Worm (Caenorhabditis elegans) whole organism, L4/young adult: ENCODE data around the gene K09E9.4.

Experiments
- W03F9.2 ChIP-seq: fragments of 150-350 bp; optimal IDR thresholded peaks from 2 replicates; lab custom pipeline; 2014; ENCODE audit warnings: missing biosample characterization, missing genetic modification characterization
- dao-5 ChIP-seq: sonication (generic microtip); optimal IDR thresholded peaks from 2 replicates; lab custom pipeline; 2016; ENCODE audit warnings: missing genotype, missing genetic modification characterization, moderate library complexity, missing compliant biosample characterization
- him-1 ChIP-seq: sonication (generic microtip); optimal IDR thresholded peaks from 2 replicates; lab custom pipeline; 2016; ENCODE audit warnings: missing genotype, missing genetic modification reagents, missing genetic modification characterization, missing compliant biosample characterization

K09E9.4 gene

DNA sequence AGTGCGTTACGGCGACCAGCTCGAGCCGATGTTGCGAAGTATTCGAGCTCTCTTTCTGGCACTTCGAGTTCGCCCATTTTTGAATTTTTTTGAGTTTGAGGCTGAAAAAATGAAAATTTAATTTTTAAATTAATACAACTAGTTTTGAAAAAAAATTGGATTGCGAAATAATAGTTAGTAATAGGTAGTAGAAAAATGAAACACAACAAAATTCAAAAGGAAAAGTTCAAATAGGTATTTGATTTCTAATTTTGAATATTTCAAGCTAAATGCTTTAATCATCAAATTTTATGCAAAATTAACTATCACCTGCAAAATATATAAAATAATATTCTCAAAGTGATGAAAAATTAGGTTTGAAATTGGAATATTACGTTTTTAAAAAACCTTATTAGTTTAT, at the start of gene K09E9.4:
Gene K09E9.4, minus strand, starts transcription at position 101 of the 400 bp plus-strand sequence.
- TF ChIP-seq him-1 (no peak), dao-5 (tag; lab: Kevin White, UChicago) (no peak), W03F9.2 (tag; lab: Kevin White, UChicago) (no peak)

DNA sequence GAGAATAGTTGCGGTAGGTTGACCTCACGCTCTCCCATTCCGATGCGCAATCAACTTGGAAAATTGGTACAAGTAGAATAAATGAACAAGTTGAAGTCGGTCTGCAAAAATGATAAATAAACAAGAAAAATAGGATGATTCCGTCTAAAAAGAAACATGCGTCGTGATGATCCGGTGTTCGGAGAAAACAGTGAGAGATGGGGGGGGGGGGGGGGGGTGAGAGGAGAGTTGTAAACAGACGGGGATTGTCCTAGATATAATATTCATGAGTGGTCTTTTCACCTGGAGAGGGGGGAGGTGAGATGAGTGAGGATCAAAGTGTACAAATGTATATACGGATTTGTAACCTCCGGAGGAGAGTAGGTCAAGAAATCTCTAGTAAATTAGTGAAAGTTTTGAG, 45.4 kb upstream of the K09E9.4 start, which contains the start of gene F59D12.2:
Gene F59D12.2, minus strand, starts transcription at position 101 of the 400 bp plus-strand sequence.
- TF ChIP-seq W03F9.2 (tag; lab: Kevin White, UChicago) (no peak), dao-5 (tag; lab: Kevin White, UChicago) (no peak), him-1 (no peak)

DNA sequence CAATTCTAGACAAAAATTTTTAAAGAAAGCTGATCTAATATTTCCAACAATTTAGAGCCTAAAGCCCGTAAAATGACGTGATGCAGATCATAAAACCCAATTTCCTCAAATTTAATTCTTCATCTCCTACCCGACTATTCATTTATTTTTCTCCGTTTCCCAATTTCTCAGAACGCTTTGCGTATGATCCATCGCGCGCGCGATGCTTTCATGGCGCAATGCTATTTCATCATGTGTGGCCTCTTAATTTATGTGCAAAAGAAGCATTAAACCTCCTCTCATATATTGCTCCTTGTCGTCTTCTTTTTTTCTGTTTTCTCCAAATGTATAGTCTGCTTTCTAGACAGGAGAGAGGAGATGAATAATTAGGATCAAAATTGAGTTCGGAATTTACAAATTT, 38.5 kb upstream of the K09E9.4 start:
- no peak for TF ChIP-seq W03F9.2 (tag; lab: Kevin White, UChicago)
- no peak for TF ChIP-seq dao-5 (tag; lab: Kevin White, UChicago)
- no peak for TF ChIP-seq him-1

DNA sequence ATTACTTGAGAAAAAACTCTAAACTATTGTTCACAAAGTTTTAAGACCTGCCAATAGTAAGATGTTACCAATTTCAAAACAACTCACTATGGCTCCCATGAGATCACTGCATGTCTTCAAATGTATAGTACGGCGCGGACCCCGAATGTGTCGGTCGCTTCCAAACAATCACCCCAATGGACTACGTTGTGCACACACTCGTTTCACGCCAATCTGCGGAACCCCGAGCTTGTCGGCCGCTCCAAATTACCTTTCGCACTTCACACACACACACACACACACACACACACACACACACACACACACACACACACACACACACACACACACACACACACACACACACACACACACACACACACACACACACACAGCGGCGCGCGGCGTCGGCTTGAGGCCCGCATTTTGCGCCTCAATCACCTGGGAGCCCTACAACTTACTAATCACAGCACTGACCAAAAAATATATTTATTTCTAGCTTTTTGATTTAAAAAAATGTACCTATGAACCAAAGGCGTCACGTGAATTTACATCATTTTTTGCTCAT, 37.9 kb upstream of the K09E9.4 start:
- TF ChIP-seq dao-5 (tag; lab: Kevin White, UChicago) (no peak), W03F9.2 (tag; lab: Kevin White, UChicago) (no peak), him-1 (no peak)

DNA sequence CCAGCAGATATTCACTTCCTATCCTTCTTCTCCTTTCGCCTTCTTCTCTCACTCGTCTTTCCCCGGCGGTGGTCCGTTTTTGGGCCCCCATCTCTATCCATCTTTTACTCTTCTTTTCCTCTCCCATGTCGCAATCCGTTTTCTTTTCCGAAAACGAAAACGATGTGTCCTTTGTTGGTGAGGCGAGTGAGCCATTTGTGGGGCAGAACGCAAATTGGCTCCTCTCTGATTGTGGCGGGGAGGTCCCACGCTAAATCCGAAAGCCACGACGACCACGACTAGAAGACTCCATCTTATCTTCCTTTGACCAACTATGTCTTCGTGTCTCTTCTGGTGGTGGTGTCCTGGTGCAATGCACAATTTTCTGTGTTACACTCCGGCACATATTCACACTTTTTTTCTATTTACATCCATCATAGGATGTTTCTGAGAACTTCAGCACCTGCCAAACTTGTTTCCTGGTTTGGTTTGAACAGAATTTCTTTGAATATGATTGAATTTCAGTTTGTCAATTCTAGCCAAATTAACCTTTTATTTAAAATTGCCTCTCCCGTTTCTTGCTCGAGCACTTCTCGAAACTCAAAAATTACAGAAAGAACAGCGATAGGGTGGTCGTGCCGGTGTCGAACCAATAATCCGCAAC, 36.0 kb upstream of the K09E9.4 start, which contains the start of gene pcdr-1:
Gene pcdr-1, plus strand, starts transcription at position 593 of the 643 bp plus-strand sequence.
- no peak for TF ChIP-seq him-1
- no peak for TF ChIP-seq dao-5 (tag; lab: Kevin White, UChicago)
- TF ChIP-seq W03F9.2 (tag; lab: Kevin White, UChicago), result no peak

DNA sequence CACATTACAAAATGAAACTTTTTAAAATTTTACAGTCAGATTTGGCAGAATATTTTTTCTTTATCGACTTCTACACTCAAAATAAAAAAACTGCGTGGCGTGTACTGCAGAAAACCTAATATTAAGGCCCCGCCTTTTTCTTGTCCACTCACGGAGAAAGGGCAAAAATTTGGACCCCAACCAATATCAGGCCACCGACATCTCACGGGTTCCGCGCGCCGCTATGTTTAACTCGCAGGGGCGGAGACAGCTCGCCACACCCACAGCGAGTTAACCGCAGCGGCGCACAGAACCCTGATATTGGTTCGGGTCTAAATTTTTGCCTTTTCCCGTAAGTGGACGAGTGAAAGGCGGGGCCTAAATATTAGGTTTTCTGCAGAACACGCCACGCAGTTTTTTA, 33.5 kb upstream of the K09E9.4 start:
- TF ChIP-seq dao-5 (tag; lab: Kevin White, UChicago), result no peak
- no peak for TF ChIP-seq him-1
- no peak for TF ChIP-seq W03F9.2 (tag; lab: Kevin White, UChicago)

DNA sequence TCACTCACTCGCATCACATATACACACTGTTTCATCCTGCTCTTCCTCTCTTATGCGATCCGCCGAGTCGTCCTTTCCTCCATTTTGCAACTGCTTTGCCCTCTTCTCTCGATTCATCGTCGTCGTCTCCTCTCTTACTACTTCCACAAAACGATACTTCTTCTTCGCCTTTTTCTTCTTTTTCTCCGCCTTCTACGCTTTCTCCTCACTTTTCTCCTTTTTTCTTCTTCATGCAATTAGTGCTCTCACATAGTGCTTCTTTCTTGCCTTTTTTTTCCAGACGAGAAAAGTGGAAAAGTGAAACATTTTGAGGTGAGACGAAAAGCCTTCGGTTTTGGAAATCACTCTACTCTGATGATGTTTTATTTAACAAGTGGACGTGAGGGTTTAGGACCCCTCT, 29.3 kb upstream of the K09E9.4 start:
- no peak for TF ChIP-seq W03F9.2 (tag; lab: Kevin White, UChicago)
- TF ChIP-seq him-1, result no peak

DNA sequence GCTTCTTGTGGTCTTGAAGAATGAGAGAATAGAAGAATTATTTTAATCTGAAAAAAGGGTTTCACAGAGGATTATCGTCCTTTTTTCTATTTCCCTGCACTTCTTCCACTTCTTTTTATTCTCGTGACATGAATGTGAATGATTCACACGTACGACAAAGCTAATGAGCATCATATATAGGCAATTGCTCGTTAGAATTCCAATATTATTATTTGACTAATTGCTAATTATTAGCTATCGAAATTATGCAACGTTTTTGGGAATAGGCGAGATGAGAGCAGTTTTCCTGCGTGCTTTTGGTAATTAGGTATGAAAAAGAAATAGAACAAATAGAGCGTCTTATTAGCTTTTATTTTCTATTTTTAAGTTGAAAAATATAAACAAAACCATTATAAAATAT, 27.5 kb upstream of the K09E9.4 start:
- TF ChIP-seq him-1 (no peak), dao-5 (tag; lab: Kevin White, UChicago) (no peak), W03F9.2 (tag; lab: Kevin White, UChicago) (no peak)

DNA sequence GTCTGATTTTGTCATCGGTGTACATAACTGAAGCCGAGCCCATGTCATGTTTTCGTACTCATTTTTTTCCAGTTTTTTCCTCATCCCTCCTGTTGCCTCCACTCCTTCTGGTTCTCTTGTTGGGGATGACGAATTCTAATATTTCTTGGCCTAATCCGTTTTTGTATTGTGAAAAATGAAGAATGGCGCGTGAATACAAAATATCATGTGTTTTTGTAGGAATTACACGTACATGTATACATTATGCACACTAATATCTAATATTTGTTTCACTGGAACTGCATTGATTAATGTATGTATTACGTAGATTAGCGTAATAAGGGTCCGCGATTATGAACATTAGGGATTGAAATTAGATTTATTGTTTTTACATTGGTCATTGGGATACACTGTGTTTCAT, 25.4 kb upstream of the K09E9.4 start:
- TF ChIP-seq him-1 (no peak), W03F9.2 (tag; lab: Kevin White, UChicago) (no peak), dao-5 (tag; lab: Kevin White, UChicago) (no peak)

DNA sequence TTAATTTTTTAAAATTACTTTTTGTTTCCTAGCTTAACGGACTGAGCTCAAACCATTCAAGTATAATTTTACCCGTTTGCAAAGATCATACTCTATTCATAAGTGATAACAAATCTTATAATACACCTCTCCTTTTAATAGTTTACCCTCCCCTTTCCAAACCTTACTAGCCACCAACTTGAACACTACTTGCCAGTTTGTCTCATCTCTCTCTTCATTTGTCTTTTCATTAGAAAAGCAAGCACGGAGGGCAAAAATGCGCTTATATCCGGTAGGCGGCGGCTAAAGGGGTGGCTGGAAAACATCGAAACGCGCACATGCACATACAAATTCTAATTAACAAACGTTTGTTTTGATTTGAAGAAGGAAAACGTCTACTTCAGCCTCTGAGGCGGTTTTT, 24.7 kb upstream of the K09E9.4 start:
- TF ChIP-seq dao-5 (tag; lab: Kevin White, UChicago) (no peak), him-1 (no peak), W03F9.2 (tag; lab: Kevin White, UChicago) (no peak)

DNA sequence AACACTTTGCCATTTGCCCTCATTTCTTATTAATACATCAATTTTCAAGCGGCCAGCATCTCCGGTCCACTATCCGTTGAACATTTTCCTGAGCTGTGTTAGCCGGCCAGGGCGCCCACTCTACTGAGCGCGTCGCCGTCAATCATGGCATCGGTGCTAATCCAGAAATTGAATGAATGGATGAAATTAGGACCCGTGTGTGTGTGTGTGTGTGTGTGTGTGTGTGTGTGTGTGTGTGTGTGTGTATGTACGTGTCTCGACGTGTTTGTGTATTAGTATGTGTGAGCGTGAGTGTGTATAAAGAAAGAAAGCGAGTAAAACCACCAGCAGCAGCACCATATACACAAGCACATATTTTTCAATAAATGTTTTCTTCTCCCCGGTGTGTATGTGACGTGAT, 23.0 kb upstream of the K09E9.4 start:
- TF ChIP-seq dao-5 (tag; lab: Kevin White, UChicago) (no peak), him-1 (no peak), W03F9.2 (tag; lab: Kevin White, UChicago) (no peak)

DNA sequence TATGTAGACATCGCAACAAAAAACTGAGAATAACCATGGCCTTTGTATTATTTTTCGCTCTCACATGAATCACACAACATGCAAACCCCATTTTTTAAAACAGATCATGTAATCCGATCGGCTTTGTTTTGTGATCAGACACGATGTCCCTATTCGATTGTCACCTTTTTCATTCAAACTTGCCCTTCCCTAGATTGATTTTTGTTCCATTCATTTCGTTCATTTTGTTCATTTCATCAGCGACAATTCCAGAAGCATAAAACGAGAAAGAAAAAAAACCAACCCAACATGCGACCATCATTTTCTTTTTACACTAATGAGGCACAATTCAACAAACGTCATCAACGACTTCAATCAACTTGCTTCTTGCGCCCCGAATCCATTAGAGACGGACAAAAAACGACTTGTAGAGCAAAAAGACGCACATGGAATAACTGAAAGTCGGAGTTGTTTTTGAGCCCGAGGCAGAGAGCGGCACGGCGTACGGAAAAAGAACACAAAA, 20.7 kb upstream of the K09E9.4 start, which contains the start of gene F59D12.3:
Gene F59D12.3, minus strand, starts transcription at position 51 of the 502 bp plus-strand sequence.
- TF ChIP-seq him-1 (no peak), dao-5 (tag; lab: Kevin White, UChicago) (no peak), W03F9.2 (tag; lab: Kevin White, UChicago) (no peak)

DNA sequence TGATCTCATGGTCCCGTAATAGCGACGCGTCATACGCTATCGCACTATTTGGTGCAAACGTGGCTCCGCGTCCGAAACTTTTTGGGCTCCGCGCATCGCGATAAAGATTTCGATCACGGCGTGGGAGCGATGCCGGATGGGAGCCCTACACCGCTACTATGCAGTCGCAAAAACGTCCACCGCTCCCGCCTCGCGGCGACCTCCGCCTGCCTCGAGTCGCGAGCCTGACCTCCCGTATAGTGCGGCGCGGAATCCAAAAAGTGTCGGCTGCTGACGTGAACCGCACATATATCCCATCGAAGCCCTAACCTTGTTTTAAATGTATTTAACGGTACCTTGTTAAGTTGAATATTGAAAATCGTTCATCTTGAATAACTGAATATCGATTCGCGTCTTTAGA, 20.2 kb upstream of the K09E9.4 start:
- TF ChIP-seq dao-5 (tag; lab: Kevin White, UChicago), result no peak
- TF ChIP-seq him-1, result no peak
- TF ChIP-seq W03F9.2 (tag; lab: Kevin White, UChicago), result no peak

DNA sequence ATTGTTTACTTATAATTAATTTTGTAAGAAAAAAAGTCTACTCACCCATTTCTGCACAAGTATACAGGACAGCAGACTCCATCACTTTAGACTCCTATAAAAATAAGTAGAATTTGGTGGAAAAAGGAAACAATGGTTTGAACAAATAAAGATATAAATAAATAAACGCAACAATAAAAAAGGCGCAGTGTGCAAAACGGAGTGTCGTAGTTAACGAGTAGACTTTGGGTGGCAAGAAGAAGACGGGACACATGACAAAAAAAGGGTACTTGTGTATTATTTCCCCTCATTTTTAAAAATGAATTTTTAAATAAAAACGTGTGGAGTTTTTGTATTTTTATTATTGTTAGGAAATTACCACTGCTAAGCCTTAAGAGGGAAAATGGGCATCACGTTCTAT, 17.0 kb upstream of the K09E9.4 start, which contains the start of gene F59D12.5:
Gene F59D12.5, minus strand, starts transcription at position 94 of the 400 bp plus-strand sequence.
- TF ChIP-seq W03F9.2 (tag; lab: Kevin White, UChicago), result no peak
- TF ChIP-seq dao-5 (tag; lab: Kevin White, UChicago), result no peak
- no peak for TF ChIP-seq him-1
